Fruit fly (Drosophila melanogaster) whole organism: ENCODE results near the gene SCCRO.

Experiments used
- CG8478 ChIP-seq: fragments of >200 bp; optimal IDR thresholded peaks from 2 replicates; lab custom pipeline; 2018; ENCODE audit warnings: inconsistent platforms
- Dll ChIP-seq: fragments of >200 bp; optimal IDR thresholded peaks from 2 replicates; lab custom pipeline; 2017
- EcR ChIP-seq, 2 experiments: fragments of >200 bp; optimal IDR thresholded peaks; 2 replicates each; lab custom pipeline; 2017; ENCODE audit warnings: missing biosample characterization in 2 of 2, missing genetic modification characterization in 2 of 2, missing genetic modification reagents in 2 of 2
- pan ChIP-seq: fragments of >200 bp; optimal IDR thresholded peaks from 2 replicates; lab custom pipeline; 2017
- psq ChIP-seq: fragments of >200 bp; optimal IDR thresholded peaks from 2 replicates; lab custom pipeline; 2017
- usp ChIP-seq: fragments of >200 bp; optimal IDR thresholded peaks from 2 replicates; lab custom pipeline; 2017; ENCODE audit warnings: missing biosample characterization, missing genetic modification characterization, mixed read lengths

The SCCRO gene

DNA sequence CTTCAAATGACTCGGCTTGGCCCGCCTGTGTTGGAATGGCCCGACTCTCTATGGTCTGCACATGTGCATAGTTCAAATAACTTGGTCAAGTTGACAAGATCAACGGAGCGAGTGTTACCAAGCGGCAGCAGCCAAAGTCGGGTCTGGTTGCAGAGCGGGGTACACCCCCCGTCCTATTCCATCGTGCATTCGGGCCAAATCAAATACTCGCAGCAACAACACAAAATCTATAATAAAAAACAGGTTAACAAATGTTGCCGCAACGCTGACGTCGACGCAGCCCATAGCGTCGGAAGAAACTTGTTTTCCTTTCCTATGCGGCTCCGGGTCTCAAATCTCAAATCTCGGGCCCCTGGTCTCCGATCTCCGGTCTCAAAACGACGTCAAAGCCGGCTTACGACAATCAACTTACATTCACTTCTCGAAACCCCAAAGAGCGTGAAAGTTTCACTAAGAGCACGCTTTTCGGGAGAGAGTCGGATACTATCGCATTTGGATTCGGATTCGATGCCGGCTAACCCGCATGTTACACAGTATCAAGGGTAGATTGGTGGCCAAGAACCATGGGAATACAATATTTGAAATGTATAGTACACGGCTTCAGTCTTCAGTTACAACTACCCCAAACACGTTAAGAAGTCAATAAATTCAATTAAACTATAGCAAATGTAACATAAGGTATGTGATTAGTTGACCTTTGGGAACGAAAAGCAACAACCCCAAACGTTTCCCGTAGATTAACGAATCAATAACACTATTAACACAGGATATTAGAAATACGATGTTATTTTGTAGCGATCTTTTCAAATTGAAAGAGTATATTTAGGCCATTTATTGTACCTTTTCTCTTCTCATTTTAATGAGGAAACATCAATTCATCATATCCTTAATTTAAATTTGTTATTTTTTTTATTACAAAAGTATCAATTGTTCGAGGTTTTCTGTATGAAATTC, 28.7 kb upstream of the SCCRO start:
- TF ChIP-seq psq (lab: Kevin White, UChicago): no peak
- peak in 1 of 2 experiments; percentile 12 for TF ChIP-seq EcR (GFP tag; optimal IDR thresholded peaks at IDR 0.05; lab: Kevin White, UChicago)
- TF ChIP-seq pan (lab: Kevin White, UChicago): peak; percentile 98

DNA sequence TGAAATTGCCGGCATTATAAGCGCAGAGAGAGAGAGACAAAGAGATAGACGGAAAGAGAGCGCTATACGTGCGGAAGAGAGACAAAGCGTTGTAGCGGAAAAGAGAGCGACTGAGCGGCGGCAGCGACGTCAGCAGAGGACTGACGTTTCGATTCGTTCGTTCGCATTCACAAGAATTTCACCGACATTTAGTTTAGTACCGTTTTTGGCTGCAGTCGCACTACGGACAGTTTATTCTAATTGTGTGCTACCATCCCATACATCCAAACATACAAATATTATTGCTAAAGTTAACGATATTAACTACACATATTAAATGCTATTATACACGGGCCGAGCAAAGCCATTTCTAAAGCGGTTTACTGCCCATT, 28.0 kb upstream of the SCCRO start, which contains the start of gene CrebA:
Gene CrebA, plus strand, starts transcription at position 168 of the 371 bp plus-strand sequence.
- TF ChIP-seq pan (lab: Kevin White, UChicago) (no peak), Dll (lab: Kevin White, UChicago) (no peak), EcR (GFP tag; optimal IDR thresholded peaks at IDR 0.05; lab: Kevin White, UChicago) (no peak), usp (GFP tag; lab: Kevin White, UChicago) (no peak), psq (lab: Kevin White, UChicago) (no peak), CG8478 (lab: Kevin White, UChicago) (no peak)

DNA sequence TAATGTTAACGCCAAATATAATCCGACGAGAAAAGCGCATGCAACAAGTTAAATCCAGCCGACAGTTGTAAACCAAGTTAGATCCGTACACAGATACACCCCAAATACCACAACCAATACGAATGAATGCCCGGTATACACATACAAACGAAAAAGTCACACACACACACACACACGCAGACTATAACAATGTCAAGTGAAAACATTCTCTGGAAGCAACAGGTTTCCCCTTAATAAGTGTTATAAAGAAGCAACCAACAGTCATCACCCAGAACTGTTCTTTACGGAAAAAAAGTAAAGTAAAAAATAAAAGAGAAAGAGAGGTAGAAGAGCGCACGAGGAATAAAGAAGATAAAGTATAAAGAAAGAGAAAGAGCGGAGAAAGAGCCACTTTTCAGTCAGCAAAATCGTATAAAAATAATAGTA, 27.4 kb upstream of the SCCRO start:
- no peak for TF ChIP-seq psq (lab: Kevin White, UChicago)
- no peak for TF ChIP-seq usp (GFP tag; lab: Kevin White, UChicago)
- no peak for TF ChIP-seq Dll (lab: Kevin White, UChicago)
- TF ChIP-seq pan (lab: Kevin White, UChicago): no peak

DNA sequence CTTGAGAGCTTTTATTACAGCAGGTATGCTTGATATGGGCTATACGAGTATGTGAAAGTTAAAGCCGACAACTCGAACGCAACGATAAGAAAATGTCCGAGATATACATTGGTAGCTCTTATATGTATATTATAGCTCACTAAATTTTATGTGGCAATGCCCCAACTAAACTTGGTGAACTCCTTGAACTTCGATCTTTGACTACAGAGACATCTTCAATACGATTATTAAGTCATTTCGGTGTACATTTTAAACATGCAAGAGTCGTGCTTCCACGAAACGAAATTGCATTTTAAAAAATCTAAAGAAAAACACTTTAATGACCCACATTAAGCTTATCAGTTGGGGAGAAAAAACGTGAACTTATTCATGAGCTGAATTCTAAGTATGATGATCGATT, 26.7 kb upstream of the SCCRO start:
- peak; percentile 1 for TF ChIP-seq pan (lab: Kevin White, UChicago)
- TF ChIP-seq psq (lab: Kevin White, UChicago): no peak
- TF ChIP-seq usp (GFP tag; lab: Kevin White, UChicago): no peak
- TF ChIP-seq EcR (GFP tag; optimal IDR thresholded peaks at IDR 0.05; lab: Kevin White, UChicago): no peak
- TF ChIP-seq Dll (lab: Kevin White, UChicago): no peak
- no peak for TF ChIP-seq CG8478 (lab: Kevin White, UChicago)

DNA sequence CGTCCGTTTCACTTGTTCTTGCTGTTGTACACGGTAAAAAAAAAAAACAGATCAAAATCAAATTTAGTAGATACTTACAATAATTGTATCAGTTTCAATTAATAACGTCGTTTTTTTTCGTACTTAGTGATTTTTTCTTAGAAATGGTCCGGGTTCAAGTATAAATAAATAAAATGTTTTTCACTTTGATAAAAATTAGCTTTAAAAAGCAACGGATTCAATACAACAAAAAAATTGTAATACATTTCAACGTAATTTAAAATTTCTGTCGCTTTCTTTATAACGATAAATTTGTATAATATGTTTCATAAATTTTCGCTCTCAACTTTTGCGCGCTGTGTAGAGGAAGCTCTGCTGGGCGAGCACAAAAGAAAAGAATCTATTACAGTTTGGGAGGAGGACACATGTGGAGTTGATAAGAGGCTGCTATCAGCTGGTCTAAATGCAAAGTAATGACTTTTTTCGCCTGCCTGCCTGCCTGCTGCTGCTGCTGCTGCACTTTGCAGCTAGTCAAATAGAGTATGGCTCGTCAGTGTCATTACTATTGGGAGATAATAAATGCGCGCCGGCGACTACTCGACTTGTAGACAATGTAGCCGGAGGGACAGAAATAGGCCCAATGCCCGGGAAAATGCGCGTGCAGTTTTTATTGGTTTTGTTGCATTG, 25.2 kb upstream of the SCCRO start:
- TF ChIP-seq psq (lab: Kevin White, UChicago) (no peak), pan (lab: Kevin White, UChicago) (no peak), CG8478 (lab: Kevin White, UChicago) (no peak), usp (GFP tag; lab: Kevin White, UChicago) (no peak), Dll (lab: Kevin White, UChicago) (no peak), EcR (GFP tag; optimal IDR thresholded peaks at IDR 0.05; lab: Kevin White, UChicago) (peak in 1 of 2 experiments; percentile 19)

DNA sequence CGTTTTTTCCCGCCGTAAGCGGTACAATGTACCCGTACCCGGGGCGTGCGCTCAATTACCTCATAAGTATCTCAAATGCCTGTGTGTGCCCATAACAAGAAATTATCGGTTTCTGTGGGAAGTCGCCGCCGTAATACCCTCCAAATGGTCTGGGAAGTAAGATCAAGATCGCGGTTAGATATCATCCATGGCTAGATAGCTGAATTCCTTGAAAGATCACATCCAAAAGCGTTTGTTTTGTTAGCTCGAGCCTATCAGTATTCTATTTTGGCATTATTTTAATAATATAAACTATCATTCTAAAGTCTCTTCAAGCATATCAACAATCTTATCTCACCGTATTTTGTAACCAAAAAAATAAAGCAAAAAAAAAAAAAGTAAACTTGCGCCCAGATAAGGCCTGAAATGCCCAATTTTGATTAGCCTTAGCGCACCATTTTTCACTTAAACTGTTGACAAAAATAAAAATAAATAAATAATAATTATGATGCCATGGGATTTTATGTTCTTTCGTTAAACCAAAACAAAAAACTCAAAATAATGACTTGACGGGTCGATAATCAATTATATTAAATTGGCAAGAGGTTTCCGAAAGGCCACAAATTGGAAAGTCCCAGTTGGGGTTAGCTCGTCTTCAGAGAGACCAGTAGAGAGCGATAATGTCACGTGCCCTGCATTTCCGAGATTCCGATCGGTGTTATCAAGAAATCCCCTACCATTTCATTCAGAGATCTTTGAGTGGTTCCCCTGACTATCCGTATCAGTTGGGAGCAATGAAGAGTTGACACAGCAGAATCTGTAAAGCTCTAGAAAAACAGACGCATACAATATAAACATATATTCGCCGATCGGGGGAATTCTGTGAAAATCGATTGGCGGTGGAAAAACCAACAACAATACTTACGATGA, 24.4 kb upstream of the SCCRO start:
- no peak for TF ChIP-seq pan (lab: Kevin White, UChicago)
- TF ChIP-seq Dll (lab: Kevin White, UChicago): no peak
- TF ChIP-seq usp (GFP tag; lab: Kevin White, UChicago): no peak
- no peak for TF ChIP-seq psq (lab: Kevin White, UChicago)
- no peak for TF ChIP-seq CG8478 (lab: Kevin White, UChicago)
- no peak for TF ChIP-seq EcR (GFP tag; optimal IDR thresholded peaks at IDR 0.05; lab: Kevin White, UChicago)

DNA sequence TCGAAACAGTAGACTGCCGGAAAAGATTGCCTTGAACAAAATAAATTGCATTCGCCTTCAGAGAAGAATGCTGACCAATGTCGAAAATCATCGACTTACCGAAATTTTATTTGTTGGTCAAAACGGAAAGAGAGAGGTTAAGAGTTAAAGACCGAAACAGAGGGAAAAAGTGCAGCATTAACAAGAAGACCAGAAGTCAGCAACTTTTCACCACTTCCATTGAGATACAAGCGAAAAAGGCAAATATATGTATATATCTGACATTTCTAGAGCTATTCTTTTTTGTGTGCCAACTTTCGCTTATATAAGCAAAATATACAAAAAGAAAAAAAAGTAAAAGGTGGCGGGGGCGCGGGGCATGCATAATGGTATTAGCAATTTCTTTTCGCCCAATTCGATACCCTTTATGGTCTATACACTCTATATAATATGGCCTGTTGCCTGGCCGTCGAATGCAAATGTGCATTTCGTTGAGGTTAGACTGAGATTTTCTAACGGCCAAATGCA, 23.3 kb upstream of the SCCRO start:
- no peak for TF ChIP-seq psq (lab: Kevin White, UChicago)
- no peak for TF ChIP-seq EcR (GFP tag; optimal IDR thresholded peaks at IDR 0.05; lab: Kevin White, UChicago)
- no peak for TF ChIP-seq pan (lab: Kevin White, UChicago)
- TF ChIP-seq usp (GFP tag; lab: Kevin White, UChicago): no peak
- no peak for TF ChIP-seq Dll (lab: Kevin White, UChicago)
- no peak for TF ChIP-seq CG8478 (lab: Kevin White, UChicago)

DNA sequence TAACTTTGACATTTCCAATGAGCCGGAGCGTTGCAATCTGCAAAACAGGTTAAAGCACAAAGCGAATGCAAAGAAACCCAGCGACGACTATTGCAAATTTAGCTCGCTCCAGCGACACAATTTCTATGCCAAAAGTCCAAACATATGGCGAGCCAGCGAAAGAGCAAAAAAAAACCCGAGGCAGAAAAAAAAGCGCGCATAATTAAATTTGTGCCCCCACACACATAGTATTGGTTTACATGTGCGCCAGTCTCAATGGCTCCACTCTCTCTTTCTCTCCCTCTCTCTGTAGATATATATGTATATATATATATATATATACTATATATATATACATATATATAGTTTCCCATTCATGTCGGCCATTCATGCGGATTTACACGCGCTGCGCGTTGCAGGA, 22.5 kb upstream of the SCCRO start:
- TF ChIP-seq psq (lab: Kevin White, UChicago) (no peak), EcR (GFP tag; optimal IDR thresholded peaks at IDR 0.05; lab: Kevin White, UChicago) (no peak), CG8478 (lab: Kevin White, UChicago) (no peak)

DNA sequence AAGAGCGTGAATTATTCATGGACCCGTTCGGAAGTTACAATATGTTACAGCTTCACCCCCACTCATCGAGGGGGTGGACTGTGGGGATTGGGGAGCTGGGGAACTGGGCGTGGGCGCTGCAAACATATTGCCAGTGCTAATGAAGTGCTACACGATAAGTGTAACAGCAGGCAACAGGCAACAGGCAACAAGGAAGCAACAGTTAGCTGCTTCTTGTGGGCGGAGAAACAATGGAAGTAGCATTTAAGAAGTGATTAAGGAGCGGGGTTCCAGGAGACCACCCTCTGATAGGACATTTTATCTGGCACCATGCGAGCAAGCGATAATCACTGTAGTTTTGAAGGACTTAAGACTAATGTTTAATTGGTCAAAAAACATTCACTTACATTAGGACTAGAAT, 21.9 kb upstream of the SCCRO start:
- TF ChIP-seq EcR (GFP tag; optimal IDR thresholded peaks at IDR 0.05; lab: Kevin White, UChicago) (no peak), CG8478 (lab: Kevin White, UChicago) (no peak), Dll (lab: Kevin White, UChicago) (no peak), pan (lab: Kevin White, UChicago) (no peak), psq (lab: Kevin White, UChicago) (no peak), usp (GFP tag; lab: Kevin White, UChicago) (no peak)

DNA sequence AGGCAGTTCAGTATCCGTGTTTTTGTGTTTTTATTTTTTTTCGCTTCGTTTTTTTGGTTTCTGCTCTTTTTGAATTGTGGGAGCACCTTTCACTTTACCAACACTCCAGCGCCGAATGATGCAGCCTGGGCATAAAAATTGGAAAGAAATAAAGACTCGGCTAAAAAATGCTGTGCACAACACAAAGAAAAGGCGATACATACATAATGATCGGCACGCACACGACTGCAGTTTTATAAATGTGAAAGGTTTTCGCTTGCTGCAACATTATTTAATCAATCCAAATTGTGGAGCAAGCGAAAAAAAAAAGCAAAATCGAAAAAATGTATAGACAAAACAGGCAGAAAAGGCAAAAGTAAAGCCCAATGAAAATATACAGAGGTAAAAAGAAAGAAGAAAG, 20.2 kb upstream of the SCCRO start:
- no peak for TF ChIP-seq psq (lab: Kevin White, UChicago)
- TF ChIP-seq pan (lab: Kevin White, UChicago): no peak
- no peak for TF ChIP-seq EcR (GFP tag; optimal IDR thresholded peaks at IDR 0.05; lab: Kevin White, UChicago)
- no peak for TF ChIP-seq usp (GFP tag; lab: Kevin White, UChicago)
- no peak for TF ChIP-seq CG8478 (lab: Kevin White, UChicago)
- TF ChIP-seq Dll (lab: Kevin White, UChicago): no peak
